Fruit fly (Drosophila melanogaster): Measurements from ENCODE around the gene CG3156.

CG3156 gene

DNA sequence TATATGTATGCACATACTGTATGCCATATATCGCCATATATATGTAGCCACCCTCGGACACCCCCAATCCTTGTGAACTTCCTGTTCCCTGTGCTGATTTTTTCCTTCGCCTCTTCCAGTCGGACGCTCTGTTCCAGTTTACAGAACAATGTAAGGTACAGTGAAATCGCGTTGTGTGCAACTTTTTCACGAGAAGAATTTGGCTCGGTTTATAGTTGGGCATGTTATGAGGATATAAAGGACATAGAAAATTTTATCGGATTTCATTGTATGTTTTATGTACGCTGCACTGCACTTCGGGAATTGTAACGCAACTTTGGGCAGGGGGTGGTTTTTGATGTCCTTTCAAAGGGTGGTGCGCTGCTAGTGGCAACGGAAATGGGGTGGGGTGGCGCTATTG is 36.7 kb downstream of the CG3156 start (continued):
- peak; percentile 52 for TF ChIP-seq lab (GFP tag; optimal IDR thresholded peaks at IDR 0.05)
- TF ChIP-seq Ets65A (GFP tag) = no peak
- TF ChIP-seq CG15514 (GFP tag; optimal IDR thresholded peaks at IDR 0.05) = peak; percentile 16
- no peak for TF ChIP-seq CG42726 (GFP tag; IDR thresholded peaks at IDR 0.05; ENCODE audit: partially characterized antibody)
- no peak for TF ChIP-seq pfk (GFP tag; optimal IDR thresholded peaks at IDR 0.05)
- TF ChIP-seq gce (GFP tag; IDR thresholded peaks at IDR 0.05) = no peak
- TF ChIP-seq CG6175 (GFP tag; IDR thresholded peaks at IDR 0.05) = no peak
- no peak for TF ChIP-seq Dip2 (GFP tag; IDR thresholded peaks at IDR 0.05)
- no peak for TF ChIP-seq CG13894 (tag; optimal IDR thresholded peaks at IDR 0.05)
- peak; percentile 22 for TF ChIP-seq caup (GFP tag; optimal IDR thresholded peaks at IDR 0.05; ENCODE audit: severe bottlenecking)
- TF ChIP-seq insv (GFP tag; optimal IDR thresholded peaks at IDR 0.05) = peak in 1 of 2 experiments; percentile 2
- no peak for TF ChIP-seq luna (GFP tag; optimal IDR thresholded peaks at IDR 0.05)
- no peak for TF ChIP-seq Usf (GFP tag; optimal IDR thresholded peaks at IDR 0.05)
- TF ChIP-seq Xrp1 (GFP tag; IDR thresholded peaks at IDR 0.05) = peak; percentile 28; the same call in 1 of the 2 replicates
- TF ChIP-seq Ets97D (GFP tag; optimal IDR thresholded peaks at IDR 0.05) = no peak
- TF ChIP-seq Pdp1 (GFP tag; optimal IDR thresholded peaks at IDR 0.05) = no peak
- TF ChIP-seq tio (GFP tag; optimal IDR thresholded peaks at IDR 0.05) = no peak
- no peak for TF ChIP-seq Chrac-16 (GFP tag; optimal IDR thresholded peaks at IDR 0.05)
- TF ChIP-seq Ssrp (tag; optimal IDR thresholded peaks at IDR 0.05) = no peak
- TF ChIP-seq sima (GFP tag; optimal IDR thresholded peaks at IDR 0.05) = no peak
- peak; percentile 20 for TF ChIP-seq unpg (GFP tag; optimal IDR thresholded peaks at IDR 0.05)
- TF ChIP-seq CG17385 (GFP tag; optimal IDR thresholded peaks at IDR 0.05) = peak; percentile 16
- TF ChIP-seq CG13296 (GFP tag; optimal IDR thresholded peaks at IDR 0.05) = peak; percentile 22
- TF ChIP-seq CG12391 (tag; optimal IDR thresholded peaks at IDR 0.05) = peak; percentile 8
- TF ChIP-seq CG12219 (GFP tag; optimal IDR thresholded peaks at IDR 0.05) = peak; percentile 34
- TF ChIP-seq nau (GFP tag; optimal IDR thresholded peaks at IDR 0.05) = no peak
- no peak for TF ChIP-seq kay (GFP tag; optimal IDR thresholded peaks at IDR 0.05)
- peak; percentile 67 for TF ChIP-seq vvl (GFP tag; IDR thresholded peaks at IDR 0.05)
- TF ChIP-seq ranshi (GFP tag; IDR thresholded peaks at IDR 0.05) = 0 out of 2 replicates have a peak, but pooled peaks have one; percentile 24
- no peak for TF ChIP-seq chinmo (GFP tag; IDR thresholded peaks at IDR 0.05; ENCODE audit: partially characterized antibody)
- TF ChIP-seq grau (tag; optimal IDR thresholded peaks at IDR 0.05) = peak; percentile 98
- peak; percentile 58 for TF ChIP-seq slbo (GFP tag; IDR thresholded peaks at IDR 0.05)
- no peak for TF ChIP-seq exex (tag; optimal IDR thresholded peaks at IDR 0.05)
- no peak for TF ChIP-seq gsb-n (tag; optimal IDR thresholded peaks at IDR 0.05)
- peak; percentile 10 for TF ChIP-seq Xbp1 (GFP tag; optimal IDR thresholded peaks at IDR 0.05)
- no peak for TF ChIP-seq phol (tag; optimal IDR thresholded peaks at IDR 0.05)
- TF ChIP-seq CG10654 (GFP tag; optimal IDR thresholded peaks at IDR 0.05) = no peak
- no peak for TF ChIP-seq CG7963 (GFP tag; IDR thresholded peaks at IDR 0.05; ENCODE audit: partially characterized antibody)
- no peak for TF ChIP-seq CG14050 (GFP tag; IDR thresholded peaks at IDR 0.05)
- no peak for TF ChIP-seq CG14965 (GFP tag; optimal IDR thresholded peaks at IDR 0.05; ENCODE audit: borderline replicate concordance)
- peak; percentile 78 for TF ChIP-seq CG18599 (GFP tag; optimal IDR thresholded peaks at IDR 0.05)
- no peak for TF ChIP-seq pita (GFP tag; optimal IDR thresholded peaks at IDR 0.05)
- TF ChIP-seq hkb (optimal IDR thresholded peaks at IDR 0.05) = no peak
- peak; percentile 48; the same call in 1 of the 2 replicates for TF ChIP-seq hkb (GFP tag; IDR thresholded peaks at IDR 0.05)
- TF ChIP-seq Hsf (GFP tag; optimal IDR thresholded peaks at IDR 0.05) = peak; percentile 18
- no peak for TF ChIP-seq Dek (tag; optimal IDR thresholded peaks at IDR 0.05)
- no peak for TF ChIP-seq CG1647 (GFP tag; optimal IDR thresholded peaks at IDR 0.05)
- no peak for TF ChIP-seq C15 (GFP tag; IDR thresholded peaks at IDR 0.05)
- no peak for TF ChIP-seq danr (GFP tag; IDR thresholded peaks at IDR 0.05)
- no peak for TF ChIP-seq dmrt11E (tag; optimal IDR thresholded peaks at IDR 0.05)
- no peak for TF ChIP-seq ash1 (GFP tag; optimal IDR thresholded peaks at IDR 0.05)

Data from whole organism, embryonic.